Worm (Caenorhabditis elegans): ENCODE results near the gene fipr-2.

fipr-2 gene

ce11 chrV:12334387-12334786 lies 30.8 kb upstream of the fipr-2 start:
- no peak for TF ChIP-seq ceh-16 (tag; optimal IDR thresholded peaks at IDR 0.05)
- TF ChIP-seq egl-5 (tag; optimal IDR thresholded peaks at IDR 0.05), result peak; percentile 78

ce11 chrV:12337894-12338293 lies 27.3 kb upstream of the fipr-2 start, which contains the start of gene twk-13:
TSS of gene twk-13 (minus strand) at chrV:12337994.
- TF ChIP-seq skn-1 (tag; optimal IDR thresholded peaks at IDR 0.05), result no peak
- TF ChIP-seq nhr-11 (tag; optimal IDR thresholded peaks at IDR 0.05), result no peak
- TF ChIP-seq nhr-28 (tag; optimal IDR thresholded peaks at IDR 0.05), result no peak
- no peak for TF ChIP-seq mml-1 (tag; optimal IDR thresholded peaks at IDR 0.05)
- TF ChIP-seq ztf-11 (tag; optimal IDR thresholded peaks at IDR 0.05), result no peak
- no peak for TF ChIP-seq elt-2 (tag; optimal IDR thresholded peaks at IDR 0.05)
- TF ChIP-seq ceh-28 (tag; optimal IDR thresholded peaks at IDR 0.05), result no peak
- no peak for TF ChIP-seq unc-62 (GFP tag; optimal IDR thresholded peaks at IDR 0.05)
- no peak for TF ChIP-seq hmg-11 (tag; optimal IDR thresholded peaks at IDR 0.05)
- no peak for TF ChIP-seq ceh-82 (tag; optimal IDR thresholded peaks at IDR 0.05)

- TF ChIP-seq unc-39 (tag; optimal IDR thresholded peaks at IDR 0.05) (peak; percentile 19), egl-5 (tag; optimal IDR thresholded peaks at IDR 0.05) (peak; percentile 83), nhr-28 (tag; optimal IDR thresholded peaks at IDR 0.05) (peak; percentile 58), lin-15B (tag; optimal IDR thresholded peaks at IDR 0.05) (peak; percentile 88), jun-1 (tag; optimal IDR thresholded peaks at IDR 0.05) (peak; percentile 73), nhr-76 (tag; optimal IDR thresholded peaks at IDR 0.05) (no peak), hmg-11 (tag; optimal IDR thresholded peaks at IDR 0.05) (peak; percentile 70), ztf-4 (tag; optimal IDR thresholded peaks at IDR 0.05) (peak; percentile 49), nhr-12 (tag; optimal IDR thresholded peaks at IDR 0.05) (no peak), nhr-43 (tag; optimal IDR thresholded peaks at IDR 0.05; ENCODE audit: poor library complexity, severe bottlenecking) (peak; percentile 95), skn-1 (tag; optimal IDR thresholded peaks at IDR 0.05) (peak; percentile 60), mml-1 (tag; optimal IDR thresholded peaks at IDR 0.05) (no peak), ceh-28 (tag; optimal IDR thresholded peaks at IDR 0.05) (peak; percentile 69), nfya-1 (tag; optimal IDR thresholded peaks at IDR 0.05; ENCODE audit: insufficient read depth) (peak; percentile 91), nhr-77 (tag; optimal IDR thresholded peaks at IDR 0.05) (peak; percentile 70), aly-2 (tag; optimal IDR thresholded peaks at IDR 0.05) (peak; percentile 57), fos-1 (tag; optimal IDR thresholded peaks at IDR 0.05) (no peak), pqm-1 (tag; optimal IDR thresholded peaks at IDR 0.05) (peak; percentile 70), eor-1 (tag; optimal IDR thresholded peaks at IDR 0.05) (no peak), pha-4 (tag; optimal IDR thresholded peaks at IDR 0.05) (peak; percentile 95), elt-2 (tag; optimal IDR thresholded peaks at IDR 0.05) (peak; percentile 69), sea-2 (GFP tag; optimal IDR thresholded peaks at IDR 0.05) (no peak), R02D3.7 (tag; optimal IDR thresholded peaks at IDR 0.05) (peak; percentile 87), snpc-4 (tag; optimal IDR thresholded peaks at IDR 0.05) (peak; percentile 86), nhr-67 (tag; optimal IDR thresholded peaks at IDR 0.05) (no peak), ceh-82 (tag; optimal IDR thresholded peaks at IDR 0.05) (peak; percentile 64), elt-3 (tag; optimal IDR thresholded peaks at IDR 0.05) (no peak), ZK546.5 (tag; optimal IDR thresholded peaks at IDR 0.05) (peak; percentile 32), mdl-1 (tag; optimal IDR thresholded peaks at IDR 0.05) (no peak), unc-62 (GFP tag; optimal IDR thresholded peaks at IDR 0.05) (no peak), fkh-2 (tag; optimal IDR thresholded peaks at IDR 0.05) (no peak), nhr-23 (tag; optimal IDR thresholded peaks at IDR 0.05) (peak; percentile 97), fkh-10 (GFP tag; optimal IDR thresholded peaks at IDR 0.05) (peak; percentile 66), nhr-237 (tag; optimal IDR thresholded peaks at IDR 0.05) (no peak), nhr-11 (tag; optimal IDR thresholded peaks at IDR 0.05) (peak; percentile 53), daf-12 (tag; optimal IDR thresholded peaks at IDR 0.05) (no peak), elt-1 (tag; optimal IDR thresholded peaks at IDR 0.05) (peak; percentile 29), tbx-2 (tag; optimal IDR thresholded peaks at IDR 0.05) (peak; percentile 90), lin-39 (tag; optimal IDR thresholded peaks at IDR 0.05) (peak; percentile 66), ama-1 (optimal IDR thresholded peaks at IDR 0.05) (peak; percentile 67), egl-27 (tag; optimal IDR thresholded peaks at IDR 0.05) (peak; percentile 36), zag-1 (tag; optimal IDR thresholded peaks at IDR 0.05) (no peak), lsy-12 (tag; optimal IDR thresholded peaks at IDR 0.05) (peak; percentile 91), ceh-9 (tag; optimal IDR thresholded peaks at IDR 0.05) (no peak), nhr-25 (tag; optimal IDR thresholded peaks at IDR 0.05) (peak; percentile 87), ceh-16 (tag; optimal IDR thresholded peaks at IDR 0.05) (no peak), ztf-11 (tag; optimal IDR thresholded peaks at IDR 0.05) (no peak)
These were observed 21.7 kb upstream of the fipr-2 start, which contains the start of gene tomm-20 for ce11 chrV:12343419-12343969. TSS of gene tomm-20 (minus strand) at chrV:12343469.
